ENCODE assay signal across 2 fruit fly cellular contexts in the genomic region with DNA sequence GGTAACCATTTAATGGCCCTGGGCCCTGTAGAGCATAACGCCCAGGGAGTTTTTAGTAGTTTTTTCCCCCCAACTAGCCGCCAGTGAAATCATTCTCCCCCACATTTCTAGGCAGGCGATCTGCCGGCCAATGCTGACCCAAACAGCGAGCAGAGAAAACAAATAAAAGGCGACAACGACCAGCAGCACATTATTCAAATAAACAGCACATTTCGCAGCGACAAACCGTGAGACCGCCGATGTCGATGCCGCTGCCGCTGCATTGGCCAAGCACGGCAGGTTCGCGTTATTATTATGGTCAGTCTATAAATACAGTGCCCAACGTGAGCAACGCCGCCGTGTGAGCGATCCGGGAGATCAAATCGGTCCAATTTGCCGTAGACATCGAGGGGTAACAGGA.
A peak's percentile ranks its signal among the peaks of the same experiment; 100 is the strongest.
TF ChIP-seq lines count a peak whose summit lies in the region.

TSS of gene CG11760 (plus strand) at position 301 of the 400 bp plus-strand sequence.

- TF ChIP-seq CTCF in whole organism, embryonic (GFP tag; optimal IDR thresholded peaks at IDR 0.05; lab: Kevin White, UChicago) = no peak

TF ChIP-seq in whole organism, embryonic, 481 proteins besides CTCF, POLR2A, EP300 and RAD21:
- peak; percentile 61 for TF ChIP-seq Med (GFP tag; lab: Kevin White, UChicago)
- no peak for TF ChIP-seq CG12391 (tag; optimal IDR thresholded peaks at IDR 0.05; lab: Kevin White, UChicago)
- no peak for TF ChIP-seq gem (tag; optimal IDR thresholded peaks at IDR 0.05; lab: Kevin White, UChicago)
- no peak for TF ChIP-seq CG18764 (GFP tag; optimal IDR thresholded peaks at IDR 0.05; lab: Kevin White, UChicago)
- TF ChIP-seq unpg (GFP tag; optimal IDR thresholded peaks at IDR 0.05; lab: Kevin White, UChicago) = no peak
- TF ChIP-seq Doc3 (GFP tag; IDR thresholded peaks at IDR 0.05; lab: Robert Waterston, UW; ENCODE audit: partially characterized antibody) = 0 out of 3 replicates have a peak, but pooled peaks have one; percentile 16
- TF ChIP-seq sens (GFP tag; lab: Kevin White, UChicago) = peak; percentile 30
- no peak for TF ChIP-seq CG17612 (GFP tag; IDR thresholded peaks at IDR 0.05; lab: Robert Waterston, UW)
- no peak for TF ChIP-seq fd96Cb (tag; optimal IDR thresholded peaks at IDR 0.05; lab: Kevin White, UChicago)

TF ChIP-seq in whole organism, pupa, 21 proteins besides CTCF, POLR2A, EP300 and RAD21:
- TF ChIP-seq CG4496 (GFP tag; IDR thresholded peaks at IDR 0.05; lab: Robert Waterston, UW) (0 out of 3 replicates have a peak, but pooled peaks have one; percentile 29), rn (GFP tag; IDR thresholded peaks at IDR 0.05; lab: Robert Waterston, UW) (no peak), CG32121 (GFP tag; IDR thresholded peaks at IDR 0.05; lab: Robert Waterston, UW) (no peak)
